Worm (Caenorhabditis elegans): Measurements from ENCODE around the gene F23B12.4.

DNA sequence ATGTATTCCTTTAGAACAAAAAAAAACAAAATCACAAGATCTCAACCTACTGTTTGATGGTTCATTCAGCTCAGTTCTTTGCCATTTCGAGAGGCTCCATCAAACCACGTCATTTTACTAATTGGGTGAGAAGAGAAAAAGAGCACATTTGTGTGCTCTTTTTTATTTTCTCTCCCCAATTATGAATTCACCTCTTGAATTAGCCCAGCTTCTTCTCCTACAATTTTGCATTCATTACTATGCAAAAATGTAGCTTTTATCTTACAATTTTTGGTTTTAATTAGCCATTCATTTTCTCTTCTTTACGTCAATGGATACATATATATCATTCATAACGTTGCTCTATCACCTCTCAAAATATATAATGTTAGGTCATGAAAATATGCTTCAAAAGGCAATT lies 35.3 kb upstream of the F23B12.4 start:
- TF ChIP-seq nhr-77 (tag; optimal IDR thresholded peaks at IDR 0.05) (no peak), lin-15B (tag; optimal IDR thresholded peaks at IDR 0.05) (no peak), snpc-4 (tag; optimal IDR thresholded peaks at IDR 0.05) (no peak), ztf-4 (tag; optimal IDR thresholded peaks at IDR 0.05) (no peak), skn-1 (tag; optimal IDR thresholded peaks at IDR 0.05) (no peak), ztf-11 (tag; optimal IDR thresholded peaks at IDR 0.05) (no peak), fkh-2 (tag; optimal IDR thresholded peaks at IDR 0.05) (no peak), nhr-11 (tag; optimal IDR thresholded peaks at IDR 0.05) (no peak), zag-1 (tag; optimal IDR thresholded peaks at IDR 0.05) (no peak), unc-62 (GFP tag; optimal IDR thresholded peaks at IDR 0.05) (no peak), unc-39 (tag; optimal IDR thresholded peaks at IDR 0.05) (no peak)

Data from whole organism, L3 larva.